Fruit fly (Drosophila melanogaster) whole organism, embryonic: ENCODE data around the gene nwk.

Experiments
- Adf1 ChIP-seq: fragments of 200-800 bp; sonication (Bioruptor generic); IDR thresholded peaks from 2 replicates; pipeline ENCODE4 v1.3.6; 2022; ENCODE audit warnings: missing biosample characterization, missing genetic modification characterization
- Atf3 ChIP-seq: fragments of 200-800 bp; sonication (Bioruptor generic); optimal IDR thresholded peaks from 3 replicates; lab custom pipeline; 2016; ENCODE audit warnings: missing biosample characterization, missing genetic modification characterization
- BEAF-32 ChIP-seq: fragments of 200-800 bp; sonication (Bioruptor generic); optimal IDR thresholded peaks from 3 replicates; lab custom pipeline; 2017; ENCODE audit warnings: missing biosample characterization, missing genetic modification characterization, mild to moderate bottlenecking, moderate library complexity, missing genetic modification reagents
- CG1024 ChIP-seq: fragments of 200-800 bp; sonication (Bioruptor generic); IDR thresholded peaks from 2 replicates; pipeline ENCODE4 v1.3.6; 2022; ENCODE audit warnings: missing biosample characterization, missing genetic modification characterization
- CG11456 ChIP-seq: fragments of 200-800 bp; sonication (Bioruptor generic); IDR thresholded peaks from 3 replicates; pipeline ENCODE4 v1.3.6; 2022; ENCODE audit warnings: missing biosample characterization, missing genetic modification characterization
- CG12299 ChIP-seq: fragments of 200-800 bp; sonication (Bioruptor generic); optimal IDR thresholded peaks from 2 replicates; lab custom pipeline; 2018; ENCODE audit warnings: missing biosample characterization, mild to moderate bottlenecking, missing genetic modification characterization
- CG12391 ChIP-seq: fragments of 200-800 bp; sonication (Bioruptor generic); optimal IDR thresholded peaks from 3 replicates; lab custom pipeline; 2018; ENCODE audit warnings: missing biosample characterization, mild to moderate bottlenecking, missing genetic modification characterization, moderate library complexity
- CG14965 ChIP-seq: fragments of 200-800 bp; sonication (Bioruptor generic); optimal IDR thresholded peaks from 2 replicates; lab custom pipeline; 2016; ENCODE audit warnings: missing biosample characterization, missing genetic modification characterization, borderline replicate concordance
- CG1647 ChIP-seq: fragments of 200-800 bp; sonication (Bioruptor generic); optimal IDR thresholded peaks from 3 replicates; lab custom pipeline; 2016; ENCODE audit warnings: missing biosample characterization, missing genetic modification characterization
- CG30020 ChIP-seq: fragments of 200-800 bp; optimal IDR thresholded peaks from 2 replicates; lab custom pipeline; 2019; ENCODE audit warnings: missing biosample characterization, mild to moderate bottlenecking, missing genetic modification characterization, moderate library complexity
- CG32532 ChIP-seq: fragments of 200-800 bp; sonication (Bioruptor generic); IDR thresholded peaks from 2 replicates; pipeline ENCODE4 v1.3.6; 2022; ENCODE audit warnings: missing biosample characterization, missing genetic modification characterization
- CG34376 ChIP-seq: fragments of 200-800 bp; sonication (Bioruptor generic); optimal IDR thresholded peaks from 2 replicates; lab custom pipeline; 2018; ENCODE audit warnings: missing biosample characterization, mild to moderate bottlenecking, missing genetic modification characterization
- CG4404 ChIP-seq: fragments of 200-800 bp; sonication (Bioruptor generic); IDR thresholded peaks from 2 replicates; pipeline ENCODE4 v1.3.6; 2022; ENCODE audit warnings: missing biosample characterization, missing genetic modification characterization
- CG4424 ChIP-seq: fragments of 200-800 bp; sonication (Bioruptor generic); optimal IDR thresholded peaks from 3 replicates; lab custom pipeline; 2016; ENCODE audit warnings: missing biosample characterization, missing genetic modification characterization
- CG6765 ChIP-seq: fragments of 200-800 bp; sonication (Bioruptor generic); optimal IDR thresholded peaks from 3 replicates; lab custom pipeline; 2017; ENCODE audit warnings: missing biosample characterization, mild to moderate bottlenecking, missing genetic modification characterization
- CG7786 ChIP-seq: fragments of 200-800 bp; sonication (Bioruptor generic); optimal IDR thresholded peaks from 2 replicates; lab custom pipeline; 2016; ENCODE audit warnings: missing biosample characterization, missing genetic modification characterization
- CG7928 ChIP-seq: fragments of 200-800 bp; sonication (Bioruptor generic); optimal IDR thresholded peaks from 2 replicates; lab custom pipeline; 2017; ENCODE audit warnings: missing biosample characterization, mild to moderate bottlenecking, missing genetic modification characterization
- CG8290 ChIP-seq, 3 experiments: fragments of 200-800 bp; sonication (Bioruptor generic); optimal IDR thresholded peaks; 2 replicates each; lab custom pipeline; 2016 to 2019; ENCODE audit warnings: missing biosample characterization in 3 of 3, missing genetic modification characterization in 3 of 3, mild to moderate bottlenecking in 2 of 3, moderate library complexity in 1 of 3
- CG8359 ChIP-seq: fragments of 200-800 bp; sonication (Bioruptor generic); optimal IDR thresholded peaks from 2 replicates; lab custom pipeline; 2017; ENCODE audit warnings: missing biosample characterization, mild to moderate bottlenecking, missing genetic modification characterization, borderline replicate concordance
- CkIIα-i1 ChIP-seq: fragments of 200-800 bp; sonication (Bioruptor generic); IDR thresholded peaks from 2 replicates; pipeline ENCODE4 v1.3.6; 2022; ENCODE audit warnings: missing biosample characterization, missing genetic modification characterization
- CrebB ChIP-seq: fragments of 200-800 bp; sonication (Bioruptor generic); optimal IDR thresholded peaks from 3 replicates; lab custom pipeline; 2018; ENCODE audit warnings: missing biosample characterization, mild to moderate bottlenecking, missing genetic modification characterization
- Dek ChIP-seq: fragments of 200-800 bp; sonication (Bioruptor generic); optimal IDR thresholded peaks from 3 replicates; lab custom pipeline; 2019; ENCODE audit warnings: missing biosample characterization, mild to moderate bottlenecking, missing genetic modification characterization, moderate library complexity
- HLHmδ ChIP-seq: fragments of 200-800 bp; sonication (Bioruptor generic); optimal IDR thresholded peaks from 2 replicates; lab custom pipeline; 2018; ENCODE audit warnings: missing biosample characterization, mild to moderate bottlenecking, missing genetic modification characterization, moderate library complexity
- Scr ChIP-seq: fragments of 200-800 bp; sonication (Bioruptor generic); IDR thresholded peaks from 2 replicates; pipeline ENCODE4 v1.3.6; 2022; ENCODE audit warnings: missing biosample characterization, missing genetic modification characterization; ENCODE audit not compliant: partially characterized antibody
- Sox102F ChIP-seq: fragments of 200-800 bp; sonication (Bioruptor generic); optimal IDR thresholded peaks from 2 replicates; lab custom pipeline; 2018; ENCODE audit warnings: missing biosample characterization, mild to moderate bottlenecking, missing genetic modification characterization, moderate library complexity
- Tbp ChIP-seq: fragments of >200 bp; optimal IDR thresholded peaks from 2 replicates; lab custom pipeline; 2018; ENCODE audit warnings: missing biosample characterization, missing genetic modification characterization
- al ChIP-seq: fragments of 200-800 bp; sonication (Bioruptor generic); IDR thresholded peaks from 2 replicates; pipeline ENCODE4 v1.3.6; 2022; ENCODE audit warnings: missing biosample characterization, missing genetic modification characterization
- ara ChIP-seq: fragments of 200-800 bp; sonication (Bioruptor generic); IDR thresholded peaks from 2 replicates; pipeline ENCODE4 v1.3.6; 2022; ENCODE audit warnings: missing biosample characterization, missing genetic modification characterization
- ash1 ChIP-seq: fragments of 200-800 bp; sonication (Bioruptor generic); optimal IDR thresholded peaks from 2 replicates; lab custom pipeline; 2018; ENCODE audit warnings: missing biosample characterization, mild to moderate bottlenecking, missing genetic modification characterization
- bigmax ChIP-seq: fragments of 200-800 bp; sonication (Bioruptor generic); optimal IDR thresholded peaks from 2 replicates; lab custom pipeline; 2018; ENCODE audit warnings: missing biosample characterization, mild to moderate bottlenecking, missing genetic modification characterization
- bowl ChIP-seq: fragments of 200-800 bp; sonication (Bioruptor generic); IDR thresholded peaks from 2 replicates; pipeline ENCODE4 v1.3.6; 2022; ENCODE audit warnings: missing biosample characterization, missing genetic modification characterization
- br ChIP-seq: fragments of >200 bp; optimal IDR thresholded peaks from 2 replicates; lab custom pipeline; 2017
- cg ChIP-seq: fragments of 200-800 bp; sonication (Bioruptor generic); optimal IDR thresholded peaks from 3 replicates; lab custom pipeline; 2019; ENCODE audit warnings: missing biosample characterization, mild to moderate bottlenecking, missing genetic modification characterization, moderate library complexity
- esg ChIP-seq: fragments of 200-800 bp; sonication (Bioruptor generic); conservative IDR thresholded peaks from 2 replicates; pipeline ENCODE4 v1.3.6; 2022; ENCODE audit warnings: missing biosample characterization, missing genetic modification characterization
- exex ChIP-seq: fragments of 200-800 bp; sonication (Bioruptor generic); optimal IDR thresholded peaks from 4 replicates; lab custom pipeline; 2018; ENCODE audit warnings: missing biosample characterization, mild to moderate bottlenecking, missing genetic modification characterization, moderate library complexity
- ftz-f1 ChIP-seq: fragments of 200-800 bp; sonication (Bioruptor generic); optimal IDR thresholded peaks from 2 replicates; lab custom pipeline; 2016; ENCODE audit warnings: missing biosample characterization, missing genetic modification characterization
- hkb ChIP-seq, 2 experiments: fragments of 200-800 bp in 1 of 2; fragments of >200 bp in 1 of 2; sonication (Bioruptor generic) in 1 of 2; IDR thresholded peaks in 1 of 2; optimal IDR thresholded peaks in 1 of 2; 2 replicates each; pipeline versions ENCODE4 v1.3.6 to Lab custom; 2017 to 2022; ENCODE audit warnings: missing biosample characterization in 1 of 2, missing genetic modification characterization in 1 of 2
- lola ChIP-seq, 3 experiments: fragments of >200 bp in 2 of 3; fragments of 200-800 bp in 1 of 3; sonication (Bioruptor generic) in 1 of 3; optimal IDR thresholded peaks; 2 replicates each; lab custom pipeline; 2017 to 2019; ENCODE audit warnings: missing biosample characterization in 3 of 3, missing genetic modification characterization in 3 of 3, mild to moderate bottlenecking in 1 of 3, moderate library complexity in 1 of 3
- luna ChIP-seq: fragments of 200-800 bp; sonication (Bioruptor generic); optimal IDR thresholded peaks from 2 replicates; lab custom pipeline; 2016; ENCODE audit warnings: missing biosample characterization, missing genetic modification characterization
- nau ChIP-seq: fragments of 200-800 bp; sonication (Bioruptor generic); optimal IDR thresholded peaks from 3 replicates; lab custom pipeline; 2017; ENCODE audit warnings: missing biosample characterization, mild to moderate bottlenecking, missing genetic modification characterization, missing genetic modification reagents
- onecut ChIP-seq: fragments of 200-800 bp; sonication (Bioruptor generic); IDR thresholded peaks from 2 replicates; pipeline ENCODE4 v1.3.6; 2022; ENCODE audit warnings: missing biosample characterization, missing genetic modification characterization
- pnt ChIP-seq: fragments of 200-800 bp; sonication (Bioruptor generic); optimal IDR thresholded peaks from 3 replicates; lab custom pipeline; 2016; ENCODE audit warnings: missing biosample characterization, missing genetic modification characterization
- salm ChIP-seq: fragments of 200-800 bp; sonication (Bioruptor generic); optimal IDR thresholded peaks from 2 replicates; lab custom pipeline; 2018; ENCODE audit warnings: missing biosample characterization, mild to moderate bottlenecking, missing genetic modification characterization
- shn ChIP-seq: fragments of 200-800 bp; sonication (Bioruptor generic); optimal IDR thresholded peaks from 3 replicates; lab custom pipeline; 2016; ENCODE audit warnings: missing biosample characterization, missing genetic modification characterization
- tgo ChIP-seq: fragments of 200-800 bp; sonication (Bioruptor generic); IDR thresholded peaks from 3 replicates; pipeline ENCODE4 v1.3.6; 2022; ENCODE audit warnings: missing biosample characterization, missing genetic modification characterization
- wek ChIP-seq: fragments of 200-800 bp; sonication (Bioruptor generic); optimal IDR thresholded peaks from 3 replicates; lab custom pipeline; 2018; ENCODE audit warnings: missing biosample characterization, mild to moderate bottlenecking, missing genetic modification characterization, moderate library complexity
- zen2 ChIP-seq: fragments of 200-800 bp; sonication (Bioruptor generic); IDR thresholded peaks from 3 replicates; pipeline ENCODE4 v1.3.6; 2022; ENCODE audit warnings: missing biosample characterization, missing genetic modification characterization; ENCODE audit not compliant: partially characterized antibody
- zf30C ChIP-seq: fragments of 200-800 bp; sonication (Bioruptor generic); optimal IDR thresholded peaks from 3 replicates; lab custom pipeline; 2018; ENCODE audit warnings: missing biosample characterization, mild to moderate bottlenecking, missing genetic modification characterization

nwk gene

dm6 chr3L:9128700-9129582 is 8.7 kb upstream of the nwk start (continued):
- TF ChIP-seq wek (GFP tag; lab: Kevin White, UChicago) (no peak), zf30C (GFP tag; lab: Kevin White, UChicago) (no peak), exex (peak; percentile 38), esg (GFP tag; lab: Robert Waterston, UW) (0 out of 2 replicates have a peak, but pooled peaks have one; percentile 11), CG4404 (GFP tag; lab: Robert Waterston, UW) (no peak), nau (peak; percentile 58), luna (GFP tag; lab: Kevin White, UChicago) (no peak), onecut (GFP tag; lab: Robert Waterston, UW) (no peak), cg (GFP tag; lab: Kevin White, UChicago) (no peak), al (GFP tag; lab: Robert Waterston, UW) (no peak), CG32532 (GFP tag; lab: Robert Waterston, UW) (no peak), Adf1 (GFP tag; lab: Robert Waterston, UW) (peak; percentile 80), CG12391 (peak; percentile 80), CG7786 (no peak), CG1647 (GFP tag; lab: Kevin White, UChicago) (no peak), Sox102F (GFP tag; lab: Kevin White, UChicago) (peak; percentile 81), CG4424 (GFP tag; lab: Kevin White, UChicago) (peak; percentile 80), pnt (GFP tag; lab: Kevin White, UChicago) (no peak), Atf3 (no peak), HLHmδ (GFP tag; lab: Kevin White, UChicago) (no peak), bigmax (no peak), zen2 (GFP tag; lab: Robert Waterston, UW) (no peak), BEAF-32 (GFP tag; lab: Kevin White, UChicago) (no peak), CG8359 (GFP tag; lab: Kevin White, UChicago) (peak; percentile 38), CG14965 (GFP tag; lab: Kevin White, UChicago) (no peak), shn (GFP tag; lab: Kevin White, UChicago) (no peak), br (lab: Kevin White, UChicago) (no peak), bowl (GFP tag; lab: Robert Waterston, UW) (no peak), salm (tag; lab: Kevin White, UChicago) (peak; percentile 53), CG8290 (GFP tag; optimal IDR thresholded peaks at IDR 0.05; lab: Kevin White, UChicago) (no peak), CG8290 (tag; optimal IDR thresholded peaks at IDR 0.05; lab: Kevin White, UChicago) (peak in 1 of 2 experiments; percentile 13), Scr (GFP tag; lab: Robert Waterston, UW) (no peak), CG34376 (GFP tag; lab: Kevin White, UChicago) (no peak), CG1024 (GFP tag; lab: Robert Waterston, UW) (no peak), CG6765 (no peak), CG30020 (tag; lab: Kevin White, UChicago) (peak; percentile 21), Dek (tag; lab: Kevin White, UChicago) (peak; percentile 19), ftz-f1 (peak; percentile 50), CG11456 (GFP tag; lab: Robert Waterston, UW) (no peak), Tbp (GFP tag; lab: Kevin White, UChicago) (no peak), CG7928 (no peak), ash1 (GFP tag; lab: Kevin White, UChicago) (no peak), CrebB (tag; lab: Kevin White, UChicago) (no peak), lola (GFP tag; optimal IDR thresholded peaks at IDR 0.05; lab: Kevin White, UChicago) (peak in 1 of 3 experiments; percentile 87), ara (no peak), hkb (optimal IDR thresholded peaks at IDR 0.05; lab: Kevin White, UChicago) (no peak), hkb (GFP tag; IDR thresholded peaks at IDR 0.05; lab: Robert Waterston, UW) (peak; percentile 36; the same call in 1 of the 2 replicates), tgo (peak; percentile 39; the same call in 2 of the 3 replicates), CkIIα-i1 (no peak), CG12299 (tag; lab: Kevin White, UChicago) (peak; percentile 24)
